Worm (Caenorhabditis elegans) whole organism, late embryonic: ENCODE measurements around the gene srxa-14.

ENCODE experiments used
- K02D7.2 ChIP-seq: sonication (generic microtip); optimal IDR thresholded peaks from 2 replicates; lab custom pipeline; 2017; ENCODE audit warnings: mild to moderate bottlenecking, missing genetic modification characterization, missing compliant biosample characterization
- ceh-14 ChIP-seq: sonication (generic microtip); optimal IDR thresholded peaks from 2 replicates; lab custom pipeline; 2016; ENCODE audit warnings: missing genotype, missing genetic modification characterization, missing compliant biosample characterization
- ceh-48 ChIP-seq: sonication (generic microtip); optimal IDR thresholded peaks from 2 replicates; lab custom pipeline; 2016; ENCODE audit warnings: missing genetic modification characterization, inconsistent platforms, missing compliant biosample characterization
- eyg-1 ChIP-seq: sonication (generic microtip); optimal IDR thresholded peaks from 2 replicates; lab custom pipeline; 2016; ENCODE audit warnings: missing genotype, missing genetic modification characterization, missing compliant biosample characterization
- nfya-1 ChIP-seq: sonication (generic microtip); optimal IDR thresholded peaks from 2 replicates; lab custom pipeline; 2017; ENCODE audit warnings: missing genetic modification characterization, mild to moderate bottlenecking, missing compliant biosample characterization, antibody characterized with exemption, moderate library complexity
- nhr-11 ChIP-seq: fragments of 150-350 bp; optimal IDR thresholded peaks from 2 replicates; lab custom pipeline; 2014; ENCODE audit warnings: missing biosample characterization, missing genetic modification characterization
- sox-4 ChIP-seq: sonication (generic microtip); optimal IDR thresholded peaks from 2 replicates; lab custom pipeline; 2017; ENCODE audit warnings: mild to moderate bottlenecking, missing genetic modification characterization, inconsistent platforms, missing compliant biosample characterization
- tbx-2 ChIP-seq: sonication (generic microtip); optimal IDR thresholded peaks from 2 replicates; lab custom pipeline; 2016; ENCODE audit warnings: missing genetic modification characterization, missing compliant biosample characterization
- unc-42 ChIP-seq: sonication (generic microtip); optimal IDR thresholded peaks from 2 replicates; lab custom pipeline; 2016; ENCODE audit warnings: missing genotype, missing genetic modification characterization, missing compliant biosample characterization
- unc-86 ChIP-seq: sonication (generic microtip); optimal IDR thresholded peaks from 2 replicates; lab custom pipeline; 2016; ENCODE audit warnings: missing genetic modification characterization, missing compliant biosample characterization

- no peak for TF ChIP-seq unc-86 (tag; lab: Kevin White, UChicago)
- no peak for TF ChIP-seq nfya-1 (tag; lab: Kevin White, UChicago)
- no peak for TF ChIP-seq K02D7.2 (tag; lab: Kevin White, UChicago)
- no peak for TF ChIP-seq unc-42 (tag; lab: Kevin White, UChicago)
- TF ChIP-seq nhr-11 (tag; lab: Kevin White, UChicago) = no peak
- no peak for TF ChIP-seq ceh-48 (tag; lab: Kevin White, UChicago)
- TF ChIP-seq eyg-1 = no peak
- TF ChIP-seq sox-4 (tag; lab: Kevin White, UChicago) = no peak
- TF ChIP-seq ceh-14 = no peak
- no peak for TF ChIP-seq tbx-2 (tag; lab: Kevin White, UChicago)
Observed at ce11 chrV:20656626-20657025, 17.2 kb downstream of the srxa-14 start.
